Fruit fly (Drosophila melanogaster): Measurements from ENCODE around the gene JMJD6.

- no peak for TF ChIP-seq dmrt93B (GFP tag; optimal IDR thresholded peaks at IDR 0.05)
- no peak for TF ChIP-seq usp (GFP tag; optimal IDR thresholded peaks at IDR 0.05)
- no peak for TF ChIP-seq Dfd (GFP tag; optimal IDR thresholded peaks at IDR 0.05)
- no peak for TF ChIP-seq Rel (GFP tag; optimal IDR thresholded peaks at IDR 0.05)
- no peak for TF ChIP-seq Rel (tag; optimal IDR thresholded peaks at IDR 0.05)
- no peak for TF ChIP-seq pan (optimal IDR thresholded peaks at IDR 0.05)
These were observed 22.7 kb downstream of the JMJD6 start for dm6 chr3R:22339510-22339909.

All from whole organism, wandering third instar larva.